Fruit fly (Drosophila melanogaster) whole organism, embryonic: ENCODE data around the gene CG31542.
A peak's percentile ranks its signal among the peaks of the same experiment; 100 is the strongest.

Experiments used
- Asciz ChIP-seq: fragments of 200-800 bp; sonication (Bioruptor generic); optimal IDR thresholded peaks from 2 replicates; lab custom pipeline; 2017; ENCODE audit warnings: missing biosample characterization, mild to moderate bottlenecking, missing genetic modification characterization, missing genetic modification reagents
- Atf3 ChIP-seq: fragments of 200-800 bp; sonication (Bioruptor generic); optimal IDR thresholded peaks from 3 replicates; lab custom pipeline; 2016; ENCODE audit warnings: missing biosample characterization, missing genetic modification characterization
- B-H2 ChIP-seq: fragments of 200-800 bp; sonication (Bioruptor generic); optimal IDR thresholded peaks from 2 replicates; lab custom pipeline; 2018; ENCODE audit warnings: missing biosample characterization, mild to moderate bottlenecking, missing genetic modification characterization
- Bdp1 ChIP-seq: fragments of 200-800 bp; sonication (Bioruptor generic); optimal IDR thresholded peaks from 3 replicates; lab custom pipeline; 2016; ENCODE audit warnings: missing biosample characterization, missing genetic modification characterization
- Bgb ChIP-seq: fragments of 200-800 bp; sonication (Bioruptor generic); IDR thresholded peaks from 2 replicates; pipeline ENCODE4 v1.3.6; 2022; ENCODE audit warnings: missing biosample characterization, missing genetic modification characterization; ENCODE audit not compliant: partially characterized antibody
- CG11504 ChIP-seq: fragments of 200-800 bp; sonication (Bioruptor generic); optimal IDR thresholded peaks from 3 replicates; lab custom pipeline; 2019; ENCODE audit warnings: missing biosample characterization, mild to moderate bottlenecking, missing genetic modification characterization, moderate library complexity
- CG11696 ChIP-seq: fragments of 200-800 bp; sonication (Bioruptor generic); IDR thresholded peaks from 2 replicates; pipeline ENCODE4 v1.3.6; 2022; ENCODE audit warnings: missing biosample characterization, missing genetic modification characterization
- CG13123 ChIP-seq: fragments of 200-800 bp; sonication (Bioruptor generic); optimal IDR thresholded peaks from 2 replicates; lab custom pipeline; 2016; ENCODE audit warnings: missing biosample characterization, missing genetic modification characterization
- CG13287 ChIP-seq: fragments of 200-800 bp; sonication (Bioruptor generic); IDR thresholded peaks from 2 replicates; pipeline ENCODE4 v1.3.6; 2022; ENCODE audit warnings: missing biosample characterization, missing genetic modification characterization; ENCODE audit not compliant: partially characterized antibody
- CG13775 ChIP-seq: fragments of 200-800 bp; sonication (Bioruptor generic); optimal IDR thresholded peaks from 3 replicates; lab custom pipeline; 2017; ENCODE audit warnings: missing biosample characterization, mild to moderate bottlenecking, missing genetic modification characterization
- CG14050 ChIP-seq: fragments of 200-800 bp; sonication (Bioruptor generic); IDR thresholded peaks from 3 replicates; pipeline ENCODE4 v1.3.6; 2022; ENCODE audit warnings: missing biosample characterization, missing genetic modification characterization
- CG1832 ChIP-seq: fragments of 200-800 bp; sonication (Bioruptor generic); optimal IDR thresholded peaks from 2 replicates; lab custom pipeline; 2017; ENCODE audit warnings: missing biosample characterization, mild to moderate bottlenecking, missing genetic modification characterization, inconsistent platforms
- CG18476 ChIP-seq: fragments of 200-800 bp; sonication (Bioruptor generic); optimal IDR thresholded peaks from 2 replicates; lab custom pipeline; 2016; ENCODE audit warnings: missing biosample characterization, mild to moderate bottlenecking, missing genetic modification characterization
- CG2678 ChIP-seq: fragments of 200-800 bp; sonication (Bioruptor generic); optimal IDR thresholded peaks from 3 replicates; lab custom pipeline; 2019; ENCODE audit warnings: missing biosample characterization, mild to moderate bottlenecking, missing genetic modification characterization, moderate library complexity
- CG31388 ChIP-seq: fragments of 200-800 bp; sonication (Bioruptor generic); optimal IDR thresholded peaks from 2 replicates; lab custom pipeline; 2016; ENCODE audit warnings: missing biosample characterization, missing genetic modification characterization
- CG3838 ChIP-seq: fragments of 200-800 bp; sonication (Bioruptor generic); optimal IDR thresholded peaks from 3 replicates; lab custom pipeline; 2016; ENCODE audit warnings: missing biosample characterization, missing genetic modification characterization
- CG4617 ChIP-seq: fragments of 200-800 bp; sonication (Bioruptor generic); optimal IDR thresholded peaks from 3 replicates; lab custom pipeline; 2016; ENCODE audit warnings: missing biosample characterization, missing genetic modification characterization, borderline replicate concordance
- CG4820 ChIP-seq: fragments of 200-800 bp; sonication (Bioruptor generic); optimal IDR thresholded peaks from 3 replicates; lab custom pipeline; 2016; ENCODE audit warnings: missing biosample characterization, missing genetic modification characterization
- CG7963 ChIP-seq: fragments of 200-800 bp; sonication (Bioruptor generic); IDR thresholded peaks from 3 replicates; pipeline ENCODE4 v1.3.6; 2022; ENCODE audit warnings: missing biosample characterization, missing genetic modification characterization; ENCODE audit not compliant: partially characterized antibody
- Dfd ChIP-seq, 2 experiments: fragments of >200 bp; optimal IDR thresholded peaks; 2 replicates each; lab custom pipeline; 2017; ENCODE audit warnings: missing biosample characterization in 2 of 2, missing genetic modification characterization in 2 of 2
- Dll ChIP-seq: fragments of 200-800 bp; sonication (Bioruptor generic); IDR thresholded peaks from 4 replicates; pipeline ENCODE4 v1.3.6; 2022; ENCODE audit warnings: missing biosample characterization, missing genetic modification characterization; ENCODE audit not compliant: partially characterized antibody
- Fer1 ChIP-seq: fragments of 200-800 bp; sonication (Bioruptor generic); optimal IDR thresholded peaks from 2 replicates; lab custom pipeline; 2017; ENCODE audit warnings: missing biosample characterization, mild to moderate bottlenecking, missing genetic modification characterization
- Hr39 ChIP-seq: fragments of >200 bp; optimal IDR thresholded peaks from 2 replicates; lab custom pipeline; 2017
- Mad ChIP-seq: fragments of 200-800 bp; sonication (Bioruptor generic); optimal IDR thresholded peaks from 2 replicates; lab custom pipeline; 2016; ENCODE audit warnings: missing biosample characterization, missing genetic modification characterization
- Side ChIP-seq: fragments of 200-800 bp; sonication (Bioruptor generic); optimal IDR thresholded peaks from 2 replicates; lab custom pipeline; 2016; ENCODE audit warnings: missing biosample characterization, missing genetic modification characterization
- amos ChIP-seq: fragments of 200-800 bp; sonication (Bioruptor generic); IDR thresholded peaks from 2 replicates; pipeline ENCODE4 v1.3.6; 2022; ENCODE audit warnings: missing biosample characterization, missing genetic modification characterization; ENCODE audit not compliant: partially characterized antibody
- ato ChIP-seq: fragments of 200-800 bp; sonication (Bioruptor generic); IDR thresholded peaks from 2 replicates; pipeline ENCODE4 v1.3.6; 2022; ENCODE audit warnings: missing biosample characterization, missing genetic modification characterization; ENCODE audit not compliant: partially characterized antibody
- cad ChIP-seq: fragments of >200 bp; optimal IDR thresholded peaks from 2 replicates; lab custom pipeline; 2017; ENCODE audit warnings: missing biosample characterization, missing genetic modification characterization
- da ChIP-seq: fragments of 200-800 bp; sonication (Bioruptor generic); optimal IDR thresholded peaks from 2 replicates; lab custom pipeline; 2016; ENCODE audit warnings: missing biosample characterization, missing genetic modification characterization
- disco-r ChIP-seq: fragments of 200-800 bp; sonication (Bioruptor generic); optimal IDR thresholded peaks from 2 replicates; lab custom pipeline; 2016; ENCODE audit warnings: missing biosample characterization, missing genetic modification characterization
- dm ChIP-seq: fragments of 200-800 bp; sonication (Bioruptor generic); optimal IDR thresholded peaks from 3 replicates; lab custom pipeline; 2016; ENCODE audit warnings: missing biosample characterization, missing genetic modification characterization
- ems ChIP-seq: fragments of 200-800 bp; sonication (Bioruptor generic); optimal IDR thresholded peaks from 3 replicates; lab custom pipeline; 2016; ENCODE audit warnings: missing biosample characterization, missing genetic modification characterization
- gcm ChIP-seq: fragments of 200-800 bp; sonication (Bioruptor generic); optimal IDR thresholded peaks from 2 replicates; lab custom pipeline; 2019; ENCODE audit warnings: missing biosample characterization, mild to moderate bottlenecking, missing genetic modification characterization, moderate library complexity
- gem ChIP-seq: fragments of 200-800 bp; sonication (Bioruptor generic); optimal IDR thresholded peaks from 2 replicates; lab custom pipeline; 2019; ENCODE audit warnings: missing biosample characterization, mild to moderate bottlenecking, missing genetic modification characterization, moderate library complexity
- jing ChIP-seq: fragments of 200-800 bp; sonication (Bioruptor generic); optimal IDR thresholded peaks from 2 replicates; lab custom pipeline; 2018; ENCODE audit warnings: missing biosample characterization, mild to moderate bottlenecking, missing genetic modification characterization
- kay ChIP-seq: fragments of 200-800 bp; sonication (Bioruptor generic); optimal IDR thresholded peaks from 2 replicates; lab custom pipeline; 2016; ENCODE audit warnings: missing biosample characterization, missing genetic modification characterization
- ken ChIP-seq: fragments of 200-800 bp; sonication (Bioruptor generic); IDR thresholded peaks from 3 replicates; pipeline ENCODE4 v1.3.6; 2022; ENCODE audit warnings: missing biosample characterization, missing genetic modification characterization
- lmd ChIP-seq: fragments of 200-800 bp; sonication (Bioruptor generic); IDR thresholded peaks from 2 replicates; pipeline ENCODE4 v1.3.6; 2022; ENCODE audit warnings: missing biosample characterization, missing genetic modification characterization
- lov ChIP-seq, 2 experiments: fragments of 200-800 bp in 1 of 2; fragments of >200 bp in 1 of 2; sonication (Bioruptor generic) in 1 of 2; IDR thresholded peaks in 1 of 2; optimal IDR thresholded peaks in 1 of 2; 2 replicates in 1 of 2; 3 replicates in 1 of 2; pipeline versions ENCODE4 v1.3.6 to Lab custom; 2017 to 2022; ENCODE audit warnings: missing biosample characterization in 1 of 2, missing genetic modification characterization in 1 of 2
- mld ChIP-seq: fragments of 200-800 bp; sonication (Bioruptor generic); IDR thresholded peaks from 3 replicates; pipeline ENCODE4 v1.3.6; 2022; ENCODE audit warnings: missing biosample characterization, missing genetic modification characterization; ENCODE audit not compliant: partially characterized antibody
- onecut ChIP-seq: fragments of 200-800 bp; sonication (Bioruptor generic); IDR thresholded peaks from 2 replicates; pipeline ENCODE4 v1.3.6; 2022; ENCODE audit warnings: missing biosample characterization, missing genetic modification characterization
- pros ChIP-seq: fragments of 200-800 bp; sonication (Bioruptor generic); optimal IDR thresholded peaks from 3 replicates; lab custom pipeline; 2019; ENCODE audit warnings: missing biosample characterization, mild to moderate bottlenecking, missing genetic modification characterization, moderate library complexity
- ranshi ChIP-seq: fragments of 200-800 bp; sonication (Bioruptor generic); IDR thresholded peaks from 2 replicates; pipeline ENCODE4 v1.3.6; 2022; ENCODE audit warnings: missing biosample characterization, missing genetic modification characterization
- ro ChIP-seq: fragments of 200-800 bp; sonication (Bioruptor generic); IDR thresholded peaks from 2 replicates; pipeline ENCODE4 v1.3.6; 2022; ENCODE audit warnings: missing biosample characterization, missing genetic modification characterization
- tll ChIP-seq, 2 experiments: fragments of 200-800 bp in 1 of 2; fragments of >200 bp in 1 of 2; sonication (Bioruptor generic) in 1 of 2; optimal IDR thresholded peaks; 2 replicates each; lab custom pipeline; 2017 to 2019; ENCODE audit warnings: missing biosample characterization in 2 of 2, missing genetic modification characterization in 2 of 2, mild to moderate bottlenecking in 1 of 2, moderate library complexity in 1 of 2
- vvl ChIP-seq: fragments of 200-800 bp; sonication (Bioruptor generic); IDR thresholded peaks from 2 replicates; pipeline ENCODE4 v1.3.6; 2022; ENCODE audit warnings: missing biosample characterization, missing genetic modification characterization
- wek ChIP-seq: fragments of 200-800 bp; sonication (Bioruptor generic); optimal IDR thresholded peaks from 3 replicates; lab custom pipeline; 2018; ENCODE audit warnings: missing biosample characterization, mild to moderate bottlenecking, missing genetic modification characterization, moderate library complexity
- zen2 ChIP-seq: fragments of 200-800 bp; sonication (Bioruptor generic); IDR thresholded peaks from 3 replicates; pipeline ENCODE4 v1.3.6; 2022; ENCODE audit warnings: missing biosample characterization, missing genetic modification characterization; ENCODE audit not compliant: partially characterized antibody

Gene CG31542

DNA sequence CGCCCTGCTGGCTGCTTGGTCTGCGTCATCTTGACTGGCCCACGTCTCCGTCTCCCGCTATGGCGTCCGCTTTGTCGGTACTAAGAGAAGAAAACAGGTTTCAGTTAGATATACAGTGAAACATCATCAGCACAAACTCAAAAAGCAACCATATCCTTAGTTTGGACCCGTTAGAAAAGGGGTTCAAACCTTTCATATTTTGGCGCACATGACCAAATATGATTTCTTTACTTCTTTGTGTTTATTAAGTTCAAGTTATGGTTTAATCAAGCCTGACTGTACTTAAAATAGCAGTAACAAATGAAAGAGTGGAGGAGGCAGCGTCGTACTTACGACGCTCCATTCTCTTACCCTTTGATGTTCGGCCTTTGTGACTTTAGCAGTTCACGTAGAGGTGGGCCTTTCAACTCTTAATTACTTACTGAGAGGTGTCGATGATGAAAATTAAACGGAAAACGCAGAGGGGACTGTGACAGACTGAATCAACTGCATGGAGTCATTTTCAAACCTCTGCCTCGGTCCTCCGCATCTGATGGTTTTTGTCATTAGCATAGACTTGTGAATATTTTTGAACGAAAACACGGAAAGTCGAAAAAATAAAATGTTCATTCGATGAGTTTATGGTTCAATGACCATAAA lies 7.5 kb upstream of the CG31542 start (continued):
- TF ChIP-seq ems (GFP tag; lab: Kevin White, UChicago) (peak; percentile 73), ato (GFP tag; lab: Robert Waterston, UW) (no peak), cad (GFP tag; lab: Kevin White, UChicago) (no peak), B-H2 (GFP tag; lab: Kevin White, UChicago) (no peak), CG7963 (no peak), zen2 (no peak), Dfd (GFP tag; optimal IDR thresholded peaks at IDR 0.05; lab: Kevin White, UChicago) (no peak), ro (GFP tag; lab: Robert Waterston, UW) (peak; percentile 56; the same call in 1 of the 2 replicates), pros (GFP tag; lab: Kevin White, UChicago) (no peak), tll (GFP tag; optimal IDR thresholded peaks at IDR 0.05; lab: Kevin White, UChicago) (no peak), lmd (peak; percentile 88), Side (GFP tag; lab: Kevin White, UChicago) (peak; percentile 83), onecut (peak; percentile 71), Atf3 (GFP tag; lab: Kevin White, UChicago) (peak; percentile 51), Bdp1 (peak; percentile 57), da (GFP tag; lab: Kevin White, UChicago) (no peak), CG18476 (GFP tag; lab: Kevin White, UChicago) (peak; percentile 66), CG3838 (peak; percentile 48), disco-r (GFP tag; lab: Kevin White, UChicago) (peak; percentile 47), ken (GFP tag; lab: Robert Waterston, UW) (peak; percentile 88), CG11696 (GFP tag; lab: Robert Waterston, UW) (no peak; the same call in 1 of the 2 replicates), CG13775 (peak; percentile 63), ranshi (peak; percentile 88), CG11504 (peak; percentile 86), mld (GFP tag; lab: Robert Waterston, UW) (0 out of 3 replicates have a peak, but pooled peaks have one; percentile 20), amos (GFP tag; lab: Robert Waterston, UW) (no peak), kay (GFP tag; lab: Kevin White, UChicago) (peak; percentile 85), Fer1 (GFP tag; lab: Kevin White, UChicago) (peak; percentile 83), CG4820 (GFP tag; lab: Kevin White, UChicago) (peak; percentile 79), Mad (GFP tag; lab: Kevin White, UChicago) (peak; percentile 74), wek (GFP tag; lab: Kevin White, UChicago) (peak; percentile 28), gcm (GFP tag; lab: Kevin White, UChicago) (peak; percentile 56), gem (tag; lab: Kevin White, UChicago) (peak; percentile 88), CG13287 (GFP tag; lab: Robert Waterston, UW) (no peak), CG31388 (GFP tag; lab: Kevin White, UChicago) (peak; percentile 17), Bgb (GFP tag; lab: Robert Waterston, UW) (no peak), Dll (GFP tag; lab: Robert Waterston, UW) (no peak), CG1832 (GFP tag; lab: Kevin White, UChicago) (no peak), Asciz (GFP tag; lab: Kevin White, UChicago) (peak; percentile 70), CG13123 (GFP tag; lab: Kevin White, UChicago) (peak; percentile 34), Hr39 (lab: Kevin White, UChicago) (no peak), vvl (GFP tag; lab: Robert Waterston, UW) (peak; percentile 92), CG14050 (peak; percentile 79), lov (optimal IDR thresholded peaks at IDR 0.05; lab: Kevin White, UChicago) (no peak), lov (GFP tag; IDR thresholded peaks at IDR 0.05; lab: Robert Waterston, UW) (no peak), jing (GFP tag; lab: Kevin White, UChicago) (peak; percentile 62), CG4617 (GFP tag; lab: Kevin White, UChicago) (peak; percentile 37), CG2678 (tag; lab: Kevin White, UChicago) (peak; percentile 87), dm (GFP tag; lab: Kevin White, UChicago) (peak; percentile 48)
